Fruit fly (Drosophila melanogaster) whole organism, embryonic: ENCODE data around the gene CG31760.
A peak's percentile ranks its signal among the peaks of the same experiment; 100 is the strongest.

Source experiments
- Asciz ChIP-seq: fragments of 200-800 bp; sonication (Bioruptor generic); optimal IDR thresholded peaks from 2 replicates; lab custom pipeline; 2017; ENCODE audit warnings: missing biosample characterization, mild to moderate bottlenecking, missing genetic modification characterization, missing genetic modification reagents
- Atf6 ChIP-seq: fragments of 200-800 bp; sonication (Bioruptor generic); IDR thresholded peaks from 2 replicates; pipeline ENCODE4 v1.3.6; 2022; ENCODE audit warnings: missing biosample characterization, missing genetic modification characterization
- BEAF-32 ChIP-seq: fragments of 200-800 bp; sonication (Bioruptor generic); optimal IDR thresholded peaks from 3 replicates; lab custom pipeline; 2017; ENCODE audit warnings: missing biosample characterization, missing genetic modification characterization, mild to moderate bottlenecking, moderate library complexity, missing genetic modification reagents
- CG10565 ChIP-seq: fragments of 200-800 bp; sonication (Bioruptor generic); optimal IDR thresholded peaks from 3 replicates; lab custom pipeline; 2016; ENCODE audit warnings: missing biosample characterization, mild to moderate bottlenecking, missing genetic modification characterization
- CG11247 ChIP-seq: fragments of 200-800 bp; sonication (Bioruptor generic); IDR thresholded peaks from 2 replicates; pipeline ENCODE4 v1.3.6; 2022; ENCODE audit warnings: missing biosample characterization, missing genetic modification characterization
- CG11723 ChIP-seq: fragments of 200-800 bp; sonication (Bioruptor generic); optimal IDR thresholded peaks from 2 replicates; lab custom pipeline; 2017; ENCODE audit warnings: missing biosample characterization, mild to moderate bottlenecking, missing genetic modification characterization
- CG14667 ChIP-seq: fragments of 200-800 bp; sonication (Bioruptor generic); IDR thresholded peaks from 2 replicates; pipeline ENCODE4 v1.3.6; 2022; ENCODE audit warnings: missing biosample characterization, missing genetic modification characterization
- CG15269 ChIP-seq: fragments of 200-800 bp; sonication (Bioruptor generic); optimal IDR thresholded peaks from 2 replicates; lab custom pipeline; 2018; ENCODE audit warnings: missing biosample characterization, mild to moderate bottlenecking, missing genetic modification characterization, moderate library complexity
- CG1647 ChIP-seq: fragments of 200-800 bp; sonication (Bioruptor generic); optimal IDR thresholded peaks from 3 replicates; lab custom pipeline; 2016; ENCODE audit warnings: missing biosample characterization, missing genetic modification characterization
- CG16863 ChIP-seq: fragments of 200-800 bp; sonication (Bioruptor generic); optimal IDR thresholded peaks from 3 replicates; lab custom pipeline; 2016; ENCODE audit warnings: missing biosample characterization, missing genetic modification characterization
- CG17328 ChIP-seq: fragments of 200-800 bp; sonication (Bioruptor generic); IDR thresholded peaks from 2 replicates; pipeline ENCODE4 v1.3.6; 2022; ENCODE audit warnings: missing biosample characterization, missing genetic modification characterization
- CG17802 ChIP-seq: fragments of 200-800 bp; sonication (Bioruptor generic); optimal IDR thresholded peaks from 2 replicates; lab custom pipeline; 2018; ENCODE audit warnings: missing biosample characterization, mild to moderate bottlenecking, missing genetic modification characterization, moderate library complexity
- CG18011 ChIP-seq: fragments of 200-800 bp; sonication (Bioruptor generic); optimal IDR thresholded peaks from 2 replicates; lab custom pipeline; 2017; ENCODE audit warnings: missing biosample characterization, missing genetic modification characterization, mild to moderate bottlenecking, moderate library complexity, missing genotype
- CG1832 ChIP-seq: fragments of 200-800 bp; sonication (Bioruptor generic); optimal IDR thresholded peaks from 2 replicates; lab custom pipeline; 2017; ENCODE audit warnings: missing biosample characterization, mild to moderate bottlenecking, missing genetic modification characterization, inconsistent platforms
- CG2889 ChIP-seq: fragments of 200-800 bp; sonication (Bioruptor generic); IDR thresholded peaks from 3 replicates; pipeline ENCODE4 v1.3.6; 2022; ENCODE audit warnings: missing biosample characterization, missing genetic modification characterization
- CG32767 ChIP-seq: fragments of 200-800 bp; sonication (Bioruptor generic); IDR thresholded peaks from 2 replicates; pipeline ENCODE4 v1.3.6; 2022; ENCODE audit warnings: missing biosample characterization, missing genetic modification characterization
- CG34376 ChIP-seq: fragments of 200-800 bp; sonication (Bioruptor generic); optimal IDR thresholded peaks from 2 replicates; lab custom pipeline; 2018; ENCODE audit warnings: missing biosample characterization, mild to moderate bottlenecking, missing genetic modification characterization
- CG3838 ChIP-seq: fragments of 200-800 bp; sonication (Bioruptor generic); optimal IDR thresholded peaks from 3 replicates; lab custom pipeline; 2016; ENCODE audit warnings: missing biosample characterization, missing genetic modification characterization
- CG3847 ChIP-seq: fragments of 200-800 bp; sonication (Bioruptor generic); IDR thresholded peaks from 2 replicates; pipeline ENCODE4 v1.3.6; 2022; ENCODE audit warnings: missing biosample characterization, missing genetic modification characterization
- CG4282 ChIP-seq: fragments of 200-800 bp; sonication (Bioruptor generic); optimal IDR thresholded peaks from 2 replicates; lab custom pipeline; 2016; ENCODE audit warnings: missing biosample characterization, missing genetic modification characterization
- CG4617 ChIP-seq: fragments of 200-800 bp; sonication (Bioruptor generic); optimal IDR thresholded peaks from 3 replicates; lab custom pipeline; 2016; ENCODE audit warnings: missing biosample characterization, missing genetic modification characterization, borderline replicate concordance
- CG6765 ChIP-seq: fragments of 200-800 bp; sonication (Bioruptor generic); optimal IDR thresholded peaks from 3 replicates; lab custom pipeline; 2017; ENCODE audit warnings: missing biosample characterization, mild to moderate bottlenecking, missing genetic modification characterization
- CG7745 ChIP-seq: fragments of 200-800 bp; sonication (Bioruptor generic); optimal IDR thresholded peaks from 2 replicates; lab custom pipeline; 2018; ENCODE audit warnings: missing biosample characterization, mild to moderate bottlenecking, missing genetic modification characterization, moderate library complexity
- CkIIα-i1 ChIP-seq: fragments of 200-800 bp; sonication (Bioruptor generic); IDR thresholded peaks from 2 replicates; pipeline ENCODE4 v1.3.6; 2022; ENCODE audit warnings: missing biosample characterization, missing genetic modification characterization
- Dbx ChIP-seq: fragments of 200-800 bp; sonication (Bioruptor generic); IDR thresholded peaks from 3 replicates; pipeline ENCODE4 v1.3.6; 2022; ENCODE audit warnings: missing biosample characterization, missing genetic modification characterization
- Dp ChIP-seq: fragments of 200-800 bp; sonication (Bioruptor generic); optimal IDR thresholded peaks from 2 replicates; lab custom pipeline; 2018; ENCODE audit warnings: missing biosample characterization, mild to moderate bottlenecking, missing genetic modification characterization, moderate library complexity
- E2f1 ChIP-seq: fragments of 200-800 bp; sonication (Bioruptor generic); IDR thresholded peaks from 2 replicates; pipeline ENCODE4 v1.3.6; 2022; ENCODE audit warnings: missing biosample characterization, missing genetic modification characterization
- Fer3 ChIP-seq: fragments of 200-800 bp; sonication (Bioruptor generic); optimal IDR thresholded peaks from 2 replicates; lab custom pipeline; 2018; ENCODE audit warnings: missing biosample characterization, mild to moderate bottlenecking, missing genetic modification characterization, moderate library complexity
- H2.0 ChIP-seq: fragments of 200-800 bp; sonication (Bioruptor generic); IDR thresholded peaks from 2 replicates; pipeline ENCODE4 v1.3.6; 2022; ENCODE audit warnings: missing biosample characterization, missing genetic modification characterization
- HLH3B ChIP-seq: fragments of 200-800 bp; sonication (Bioruptor generic); IDR thresholded peaks from 2 replicates; pipeline ENCODE4 v1.3.6; 2022; ENCODE audit warnings: missing biosample characterization, missing genetic modification characterization
- HmgZ ChIP-seq: fragments of 200-800 bp; sonication (Bioruptor generic); optimal IDR thresholded peaks from 2 replicates; lab custom pipeline; 2018; ENCODE audit warnings: missing biosample characterization, mild to moderate bottlenecking, missing genetic modification characterization
- Myb ChIP-seq: fragments of 200-800 bp; sonication (Bioruptor generic); optimal IDR thresholded peaks from 2 replicates; lab custom pipeline; 2016; ENCODE audit warnings: missing biosample characterization, missing genetic modification characterization
- Nf-YC ChIP-seq: fragments of 200-800 bp; optimal IDR thresholded peaks from 3 replicates; lab custom pipeline; 2019; ENCODE audit warnings: missing biosample characterization, mild to moderate bottlenecking, missing genetic modification characterization, moderate library complexity
- ab ChIP-seq: fragments of 200-800 bp; sonication (Bioruptor generic); optimal IDR thresholded peaks from 2 replicates; lab custom pipeline; 2016; ENCODE audit warnings: missing biosample characterization, missing genetic modification characterization
- ap ChIP-seq: fragments of 200-800 bp; sonication (Bioruptor generic); IDR thresholded peaks from 2 replicates; pipeline ENCODE4 v1.3.6; 2022; ENCODE audit warnings: missing biosample characterization, missing genetic modification characterization
- bcd ChIP-seq: fragments of 200-800 bp; sonication (Bioruptor generic); optimal IDR thresholded peaks from 2 replicates; lab custom pipeline; 2017; ENCODE audit warnings: missing biosample characterization, mild to moderate bottlenecking, missing genetic modification characterization
- br ChIP-seq: fragments of >200 bp; optimal IDR thresholded peaks from 2 replicates; lab custom pipeline; 2017
- dati ChIP-seq: fragments of 200-800 bp; sonication (Bioruptor generic); IDR thresholded peaks from 2 replicates; pipeline ENCODE4 v1.3.6; 2022; ENCODE audit warnings: missing biosample characterization, missing genetic modification characterization
- dmrt11E ChIP-seq: fragments of 200-800 bp; sonication (Bioruptor generic); optimal IDR thresholded peaks from 3 replicates; lab custom pipeline; 2018; ENCODE audit warnings: missing biosample characterization, mild to moderate bottlenecking, missing genetic modification characterization, moderate library complexity
- dmrt99B ChIP-seq: fragments of 200-800 bp; sonication (Bioruptor generic); optimal IDR thresholded peaks from 2 replicates; lab custom pipeline; 2018; ENCODE audit warnings: missing biosample characterization, mild to moderate bottlenecking, missing genetic modification characterization, moderate library complexity
- esg ChIP-seq: fragments of 200-800 bp; sonication (Bioruptor generic); conservative IDR thresholded peaks from 2 replicates; pipeline ENCODE4 v1.3.6; 2022; ENCODE audit warnings: missing biosample characterization, missing genetic modification characterization
- hbn ChIP-seq: fragments of 200-800 bp; sonication (Bioruptor generic); IDR thresholded peaks from 2 replicates; pipeline ENCODE4 v1.3.6; 2022; ENCODE audit warnings: missing biosample characterization, missing genetic modification characterization; ENCODE audit not compliant: partially characterized antibody
- lov ChIP-seq, 2 experiments: fragments of 200-800 bp in 1 of 2; fragments of >200 bp in 1 of 2; sonication (Bioruptor generic) in 1 of 2; IDR thresholded peaks in 1 of 2; optimal IDR thresholded peaks in 1 of 2; 2 replicates in 1 of 2; 3 replicates in 1 of 2; pipeline versions ENCODE4 v1.3.6 to Lab custom; 2017 to 2022; ENCODE audit warnings: missing biosample characterization in 1 of 2, missing genetic modification characterization in 1 of 2
- luna ChIP-seq: fragments of 200-800 bp; sonication (Bioruptor generic); optimal IDR thresholded peaks from 2 replicates; lab custom pipeline; 2016; ENCODE audit warnings: missing biosample characterization, missing genetic modification characterization
- odd ChIP-seq: fragments of 200-800 bp; sonication (Bioruptor generic); optimal IDR thresholded peaks from 2 replicates; lab custom pipeline; 2017; ENCODE audit warnings: missing biosample characterization, mild to moderate bottlenecking, missing genetic modification characterization
- pb ChIP-seq: fragments of 200-800 bp; sonication (Bioruptor generic); optimal IDR thresholded peaks from 3 replicates; lab custom pipeline; 2016; ENCODE audit warnings: missing biosample characterization, missing genetic modification characterization
- phol ChIP-seq: fragments of 200-800 bp; sonication (Bioruptor generic); optimal IDR thresholded peaks from 3 replicates; lab custom pipeline; 2018; ENCODE audit warnings: missing biosample characterization, mild to moderate bottlenecking, missing genetic modification characterization, moderate library complexity
- pros ChIP-seq: fragments of 200-800 bp; sonication (Bioruptor generic); optimal IDR thresholded peaks from 3 replicates; lab custom pipeline; 2019; ENCODE audit warnings: missing biosample characterization, mild to moderate bottlenecking, missing genetic modification characterization, moderate library complexity
- ranshi ChIP-seq: fragments of 200-800 bp; sonication (Bioruptor generic); IDR thresholded peaks from 2 replicates; pipeline ENCODE4 v1.3.6; 2022; ENCODE audit warnings: missing biosample characterization, missing genetic modification characterization
- stwl ChIP-seq: fragments of 200-800 bp; sonication (Bioruptor generic); optimal IDR thresholded peaks from 3 replicates; lab custom pipeline; 2018; ENCODE audit warnings: missing biosample characterization, mild to moderate bottlenecking, missing genetic modification characterization, moderate library complexity

The CG31760 gene

DNA sequence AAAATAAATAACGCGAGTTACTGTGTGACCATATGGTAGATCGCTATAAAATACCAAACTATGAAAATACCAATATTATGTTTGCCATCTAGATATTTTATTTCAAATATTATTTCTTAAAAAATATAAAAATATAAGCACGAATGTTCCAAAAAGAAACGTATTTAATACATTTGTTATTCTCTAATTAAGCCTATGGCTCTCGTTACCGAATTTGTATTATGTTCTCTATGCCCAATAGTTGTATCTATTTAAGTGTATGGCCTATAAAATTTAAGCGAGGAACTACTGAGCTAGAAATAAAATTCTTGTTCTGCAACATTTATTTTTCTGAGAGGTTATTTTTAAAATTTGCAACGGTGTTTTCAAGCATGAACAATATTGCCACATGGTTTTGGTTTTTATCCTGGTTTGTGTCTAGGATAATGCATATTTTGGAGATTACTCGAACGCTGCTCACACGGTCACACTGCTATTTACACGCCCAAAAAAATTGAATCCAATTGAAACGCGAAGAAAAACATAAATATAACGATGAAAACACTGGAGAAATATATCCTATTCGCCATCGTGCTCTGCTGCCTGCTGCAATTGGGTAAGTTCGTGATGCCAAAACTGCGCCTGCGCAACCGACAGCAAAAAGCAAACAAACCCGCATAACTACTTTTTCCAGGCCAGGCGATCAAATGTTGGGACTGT lies 30.1 kb downstream of the CG31760 start, which contains the start of the genes CG6583 and crok (continued):
- TF ChIP-seq dmrt99B (no peak), CG4282 (GFP tag; lab: Kevin White, UChicago) (no peak), CG10565 (GFP tag; lab: Kevin White, UChicago) (no peak), CG15269 (tag; lab: Kevin White, UChicago) (no peak), CG11723 (no peak), CG16863 (no peak), luna (GFP tag; lab: Kevin White, UChicago) (no peak), CG18011 (GFP tag; lab: Kevin White, UChicago) (no peak), CG32767 (GFP tag; lab: Robert Waterston, UW) (no peak), Dbx (no peak), CG1832 (GFP tag; lab: Kevin White, UChicago) (no peak), esg (no peak), hbn (GFP tag; lab: Robert Waterston, UW) (no peak), phol (peak; percentile 49), odd (GFP tag; lab: Kevin White, UChicago) (no peak), CG7745 (tag; lab: Kevin White, UChicago) (no peak), CkIIα-i1 (GFP tag; lab: Robert Waterston, UW) (no peak), CG6765 (GFP tag; lab: Kevin White, UChicago) (no peak), Dp (peak; percentile 44), CG34376 (GFP tag; lab: Kevin White, UChicago) (no peak), pb (GFP tag; lab: Kevin White, UChicago) (no peak), ap (GFP tag; lab: Robert Waterston, UW) (no peak), bcd (peak; percentile 12), CG3847 (peak; percentile 66), H2.0 (GFP tag; lab: Robert Waterston, UW) (no peak), ab (no peak), Fer3 (tag; lab: Kevin White, UChicago) (no peak), CG17802 (no peak), HmgZ (tag; lab: Kevin White, UChicago) (no peak), HLH3B (GFP tag; lab: Robert Waterston, UW) (no peak), Atf6 (GFP tag; lab: Robert Waterston, UW) (no peak), dati (GFP tag; lab: Robert Waterston, UW) (no peak), stwl (peak; percentile 54), CG1647 (GFP tag; lab: Kevin White, UChicago) (no peak), BEAF-32 (GFP tag; lab: Kevin White, UChicago) (peak; percentile 42), br (no peak), Myb (peak; percentile 95), CG11247 (no peak), Nf-YC (no peak), CG3838 (GFP tag; lab: Kevin White, UChicago) (no peak), CG4617 (GFP tag; lab: Kevin White, UChicago) (peak; percentile 36), dmrt11E (tag; lab: Kevin White, UChicago) (no peak), CG17328 (GFP tag; lab: Robert Waterston, UW) (no peak; the same call in 1 of the 2 replicates), lov (optimal IDR thresholded peaks at IDR 0.05; lab: Kevin White, UChicago) (no peak), lov (GFP tag; IDR thresholded peaks at IDR 0.05; lab: Robert Waterston, UW) (no peak), Asciz (GFP tag; lab: Kevin White, UChicago) (no peak), pros (GFP tag; lab: Kevin White, UChicago) (no peak), CG14667 (GFP tag; lab: Robert Waterston, UW) (no peak), ranshi (GFP tag; lab: Robert Waterston, UW) (no peak), CG2889 (GFP tag; lab: Robert Waterston, UW) (no peak), E2f1 (GFP tag; lab: Robert Waterston, UW) (no peak)
